Fruit fly (Drosophila melanogaster) Kc167 (cell line): ENCODE measurements around the gene CG8478.

Experiments used
- Myc ChIP-seq: fragments of >200 bp; optimal IDR thresholded peaks from 2 replicates; lab custom pipeline; 2017; ENCODE audit warnings: missing external identifiers
- h ChIP-seq: fragments of >200 bp; optimal IDR thresholded peaks from 3 replicates; lab custom pipeline; 2018; ENCODE audit warnings: missing external identifiers
- insv ChIP-seq: fragments of >200 bp; optimal IDR thresholded peaks from 3 replicates; lab custom pipeline; 2018; ENCODE audit warnings: missing external identifiers
- psq ChIP-seq: fragments of >200 bp; optimal IDR thresholded peaks from 2 replicates; lab custom pipeline; 2017; ENCODE audit warnings: missing external identifiers

dm6 chr3R:9808946-9809545, 45.6 kb downstream of the CG8478 start, which contains the start of gene FBXO11:
- TF ChIP-seq psq (lab: Kevin White, UChicago): no peak
- no peak for TF ChIP-seq insv (lab: Kevin White, UChicago)
- no peak for TF ChIP-seq Myc (lab: Kevin White, UChicago)
- no peak for TF ChIP-seq h (lab: Kevin White, UChicago)
